Worm (Caenorhabditis elegans): ENCODE measurements around the gene grl-5.

Gene grl-5

DNA sequence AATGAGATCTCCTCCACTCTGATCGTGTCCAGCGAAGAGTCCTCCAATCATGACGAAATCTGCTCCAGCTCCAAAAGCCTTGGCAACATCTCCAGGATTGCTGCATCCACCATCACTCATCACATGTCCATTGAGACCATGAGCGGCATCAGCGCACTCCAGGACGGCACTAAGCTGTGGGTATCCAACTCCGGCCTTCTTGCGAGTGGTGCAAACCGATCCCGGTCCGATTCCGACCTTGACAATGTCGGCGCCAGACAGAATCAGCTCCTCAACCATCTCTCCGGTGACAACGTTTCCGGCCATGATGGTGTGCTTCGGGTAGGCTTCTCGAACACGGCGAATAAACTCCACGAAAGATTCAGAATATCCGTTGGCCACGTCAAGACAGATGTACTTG lies 43.9 kb downstream of the grl-5 start:
- no peak for TF ChIP-seq fkh-10 (GFP tag; optimal IDR thresholded peaks at IDR 0.05)
- TF ChIP-seq nhr-43 (tag; optimal IDR thresholded peaks at IDR 0.05; ENCODE audit: poor library complexity, severe bottlenecking), result no peak
- no peak for TF ChIP-seq nhr-25 (tag; optimal IDR thresholded peaks at IDR 0.05)
- TF ChIP-seq nhr-23 (tag; optimal IDR thresholded peaks at IDR 0.05), result no peak
- no peak for TF ChIP-seq fos-1 (tag; optimal IDR thresholded peaks at IDR 0.05)
- no peak for TF ChIP-seq tbx-2 (tag; optimal IDR thresholded peaks at IDR 0.05)
- TF ChIP-seq nhr-77 (tag; optimal IDR thresholded peaks at IDR 0.05), result no peak
- TF ChIP-seq lin-39 (tag; optimal IDR thresholded peaks at IDR 0.05), result no peak
- no peak for TF ChIP-seq R02D3.7 (tag; optimal IDR thresholded peaks at IDR 0.05)
- TF ChIP-seq egl-27 (tag; optimal IDR thresholded peaks at IDR 0.05), result no peak
- no peak for TF ChIP-seq mdl-1 (tag; optimal IDR thresholded peaks at IDR 0.05)
- TF ChIP-seq sea-2 (GFP tag; optimal IDR thresholded peaks at IDR 0.05), result no peak

- TF ChIP-seq nhr-67 (tag; optimal IDR thresholded peaks at IDR 0.05) (no peak), unc-62 (GFP tag; optimal IDR thresholded peaks at IDR 0.05) (no peak), ama-1 (optimal IDR thresholded peaks at IDR 0.05) (no peak), jun-1 (tag; optimal IDR thresholded peaks at IDR 0.05) (no peak)
Measured at ce11 chrV:4366440-4366839, 48.0 kb downstream of the grl-5 start, which contains the start of gene F32D1.11. Gene F32D1.11 (minus strand): TSS chrV:4366540.

DNA sequence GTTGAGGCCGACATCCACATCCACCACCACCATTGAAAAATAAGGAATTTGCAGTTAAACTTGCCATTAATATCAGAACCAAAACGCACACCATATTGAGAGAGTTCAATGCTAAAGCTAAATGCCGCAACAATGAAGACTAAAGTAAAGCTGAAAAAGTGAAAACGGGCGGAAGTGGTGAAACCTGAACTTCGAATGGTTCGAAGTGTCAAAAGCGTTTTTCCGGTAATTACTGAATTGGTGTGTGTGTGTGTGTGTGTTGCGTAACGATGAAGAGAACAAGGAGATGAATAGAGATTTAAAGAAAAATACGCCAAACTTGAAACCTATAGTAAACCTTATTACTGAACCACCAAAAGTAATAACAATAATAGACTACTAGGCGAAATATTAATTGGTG lies 49.9 kb downstream of the grl-5 start, which contains the start of gene grl-13:
TSS of gene grl-13 (minus strand) at position 101 of the 400 bp plus-strand sequence.
- TF ChIP-seq nhr-43 (tag; optimal IDR thresholded peaks at IDR 0.05; ENCODE audit: poor library complexity, severe bottlenecking), result no peak
- no peak for TF ChIP-seq daf-12 (tag; optimal IDR thresholded peaks at IDR 0.05)
- TF ChIP-seq mdl-1 (tag; optimal IDR thresholded peaks at IDR 0.05), result no peak
- no peak for TF ChIP-seq pqm-1 (tag; optimal IDR thresholded peaks at IDR 0.05)
- no peak for TF ChIP-seq unc-39 (tag; optimal IDR thresholded peaks at IDR 0.05)
- TF ChIP-seq ceh-82 (tag; optimal IDR thresholded peaks at IDR 0.05), result no peak
- no peak for TF ChIP-seq lin-39 (tag; optimal IDR thresholded peaks at IDR 0.05)
